Worm (Caenorhabditis elegans) whole organism, dauer: ENCODE measurements around the gene npax-1.
"Not testable (repeated sequence)": the region's sequence is repeated elsewhere in the genome, so short reads cannot be mapped to it uniquely, and the experiment has no call there.

Experiments
- unc-62 ChIP-seq: sonication (generic microtip); optimal IDR thresholded peaks from 2 replicates; lab custom pipeline; 2017; ENCODE audit warnings: missing biosample characterization, missing genetic modification reagents, missing genetic modification characterization

npax-1 gene

ce11 chrII:7331224-7331623, at the start of gene npax-1:
Gene npax-1, minus strand, starts transcription at chrII:7331324.
- no peak for TF ChIP-seq unc-62 (GFP tag; lab: Kevin White, UChicago)

ce11 chrII:7379021-7379420, 47.9 kb upstream of the npax-1 start, which contains the start of gene C07D10.6:
Gene C07D10.6, plus strand, starts transcription at chrII:7379321.
- no peak for TF ChIP-seq unc-62 (GFP tag; lab: Kevin White, UChicago)

ce11 chrII:7374980-7375379, 43.9 kb upstream of the npax-1 start, which contains the start of gene F43E2.1:
Gene F43E2.1, plus strand, starts transcription at chrII:7375280.
- no peak for TF ChIP-seq unc-62 (GFP tag; lab: Kevin White, UChicago)

DNA sequence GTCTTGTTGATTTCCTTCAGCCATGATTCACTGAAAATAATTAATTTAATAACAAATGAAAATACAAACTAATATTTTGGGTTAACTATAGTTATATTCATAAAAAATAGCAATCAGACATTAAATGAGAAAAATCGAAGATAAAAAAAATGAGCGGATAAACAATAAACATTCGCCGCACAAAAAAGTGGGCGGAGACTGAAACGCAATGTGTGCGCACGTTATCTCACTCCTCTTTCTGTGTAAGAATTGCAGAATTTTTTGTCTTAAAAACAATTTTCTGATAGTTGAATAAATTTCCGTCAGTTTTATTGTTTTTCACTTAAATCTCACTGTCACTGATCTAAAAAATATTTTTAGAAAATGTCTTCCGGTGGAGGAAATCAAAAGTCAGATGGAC, 43.0 kb upstream of the npax-1 start, which contains the start of the genes mtch-1 and rpb-4:
Gene mtch-1, minus strand, starts transcription at position 24 of the 400 bp plus-strand sequence.
Gene rpb-4, plus strand, starts transcription at position 353 of the 400 bp plus-strand sequence.
- TF ChIP-seq unc-62 (GFP tag; lab: Kevin White, UChicago) = no peak

DNA sequence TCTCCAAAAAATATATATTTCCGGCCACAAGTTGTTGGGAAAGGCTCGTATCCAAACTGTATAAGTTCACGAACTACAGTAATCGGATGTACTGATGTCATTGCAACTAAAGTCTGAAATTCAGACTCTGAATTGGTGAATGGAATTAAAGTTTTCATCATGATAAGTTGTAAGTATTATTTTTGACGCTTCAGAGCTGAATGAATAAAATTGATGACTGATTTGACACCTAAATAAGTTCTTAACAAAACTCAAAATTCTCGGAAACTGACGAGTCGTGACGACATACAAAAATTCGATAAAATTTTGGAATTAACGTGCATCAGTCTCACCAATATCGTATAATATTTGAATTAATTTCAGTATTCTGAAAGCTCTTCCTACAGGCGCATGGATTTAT, 39.1 kb upstream of the npax-1 start, which contains the start of gene F43E2.11:
Gene F43E2.11, minus strand, starts transcription at position 101 of the 400 bp plus-strand sequence.
- TF ChIP-seq unc-62 (GFP tag; lab: Kevin White, UChicago) = not testable (repeated sequence)

- no peak for TF ChIP-seq unc-62 (GFP tag; lab: Kevin White, UChicago)
Measured at ce11 chrII:7368761-7369160, 37.6 kb upstream of the npax-1 start, which contains the start of gene F43E2.6. Gene F43E2.6, minus strand, starts transcription at chrII:7368861.

DNA sequence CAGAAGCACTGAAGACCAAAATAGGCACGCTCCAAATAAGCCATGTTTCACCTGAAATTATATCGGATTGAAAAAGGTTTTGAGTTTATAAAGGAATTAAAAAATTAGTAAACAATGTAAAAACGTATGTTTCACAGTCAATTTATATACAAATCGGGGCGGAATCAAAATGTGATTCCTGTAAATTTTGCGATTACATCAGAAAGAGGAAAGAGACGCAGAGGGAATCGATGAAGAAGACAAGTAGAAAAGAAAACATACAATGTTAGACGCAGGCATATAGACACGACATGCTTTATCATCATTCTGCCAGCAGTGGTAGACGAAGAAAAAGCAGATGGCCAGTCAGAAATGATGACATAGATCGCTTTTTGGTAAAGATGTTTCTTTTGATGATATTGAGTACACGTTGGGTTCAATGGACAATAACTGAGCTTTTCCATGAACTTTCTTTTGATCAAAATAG, 32.9 kb upstream of the npax-1 start, which contains the start of gene msra-1:
Gene msra-1, minus strand, starts transcription at position 51 of the 466 bp plus-strand sequence.
- no peak for TF ChIP-seq unc-62 (GFP tag; lab: Kevin White, UChicago)

DNA sequence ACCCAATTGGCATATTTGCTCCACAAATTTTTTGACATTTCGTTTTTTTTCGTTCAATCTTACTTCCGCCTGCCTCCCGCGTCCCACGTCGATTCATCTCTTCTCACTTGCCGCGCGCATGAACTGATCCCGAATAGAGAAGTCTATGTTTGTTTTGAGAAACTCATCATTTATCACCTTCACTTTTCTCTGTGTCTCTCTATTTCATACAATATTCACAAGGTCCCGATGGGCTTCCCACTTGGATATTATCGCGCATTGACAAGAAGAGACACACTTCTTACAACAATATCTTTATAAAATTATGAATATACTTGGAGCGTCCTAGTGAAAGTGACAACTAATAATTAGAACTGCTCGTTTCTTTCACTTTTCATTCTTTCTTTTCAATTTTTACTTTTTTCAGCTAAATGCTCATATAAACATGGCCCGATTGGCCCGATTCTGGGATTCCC, 27.4 kb upstream of the npax-1 start, which contains the start of gene insc-1:
Gene insc-1, plus strand, starts transcription at position 405 of the 455 bp plus-strand sequence.
- no peak for TF ChIP-seq unc-62 (GFP tag; lab: Kevin White, UChicago)

- TF ChIP-seq unc-62 (GFP tag; lab: Kevin White, UChicago) = no peak
Measured at ce11 chrII:7357176-7357575, 26.1 kb upstream of the npax-1 start.

DNA sequence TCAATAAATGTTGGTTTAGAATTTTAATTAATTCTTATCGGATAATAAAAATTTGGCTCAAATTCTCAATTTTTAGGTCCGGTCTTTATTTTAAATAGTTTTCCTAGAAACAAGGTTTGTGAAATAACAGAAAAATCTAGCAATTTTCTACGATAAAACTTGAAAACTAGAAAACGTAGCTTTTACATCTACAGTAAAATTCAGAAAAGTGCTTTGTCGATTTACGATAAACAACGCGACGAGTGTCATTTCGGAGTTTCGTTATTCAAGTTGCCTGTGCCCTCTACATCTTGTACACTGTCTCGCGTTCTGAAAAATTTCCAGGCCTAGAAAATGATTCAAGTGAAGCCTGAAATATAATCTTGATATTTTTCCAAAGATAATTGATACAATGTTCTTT, 25.6 kb upstream of the npax-1 start:
- no peak for TF ChIP-seq unc-62 (GFP tag; lab: Kevin White, UChicago)

DNA sequence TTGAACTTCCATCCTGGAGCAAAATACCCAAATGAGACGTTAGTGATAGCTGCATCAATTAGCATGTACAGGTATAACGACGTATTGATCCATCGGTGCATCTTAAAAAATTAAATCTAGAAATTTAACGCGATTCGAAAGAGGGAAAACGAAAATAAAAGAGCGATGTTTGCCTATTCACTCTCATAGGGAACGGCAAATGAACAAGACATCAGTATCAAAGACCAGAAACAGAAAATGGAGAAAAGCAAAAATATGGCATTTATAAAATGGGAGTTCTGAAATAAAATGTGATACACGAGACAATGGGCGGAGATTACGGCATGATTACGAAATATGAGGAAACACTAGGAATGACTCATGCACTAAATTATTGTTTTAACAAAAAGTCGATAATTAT, 25.2 kb upstream of the npax-1 start, which contains the start of gene haf-2:
Gene haf-2, minus strand, starts transcription at position 101 of the 400 bp plus-strand sequence.
- TF ChIP-seq unc-62 (GFP tag; lab: Kevin White, UChicago) = no peak

ce11 chrII:7353027-7353426, 21.9 kb upstream of the npax-1 start:
- TF ChIP-seq unc-62 (GFP tag; lab: Kevin White, UChicago) = no peak

DNA sequence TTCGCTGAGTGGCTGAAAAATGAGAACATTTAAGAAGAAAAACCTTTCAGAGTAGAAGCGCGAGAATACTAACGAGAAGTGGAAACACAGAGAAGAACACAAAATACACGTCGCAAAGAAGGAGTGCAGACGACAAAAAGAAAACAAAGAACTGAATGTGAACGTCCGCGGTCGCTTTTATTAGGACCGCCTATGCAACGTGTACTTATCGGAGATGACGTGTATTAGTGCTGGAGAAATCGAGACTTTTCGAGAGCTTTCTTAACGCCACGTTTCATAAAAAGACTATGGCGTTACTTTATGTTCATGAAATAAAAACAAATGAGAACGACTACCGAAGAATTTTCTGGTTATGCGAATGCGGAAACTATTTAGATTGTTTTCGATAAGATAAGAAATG, 21.4 kb upstream of the npax-1 start, which contains the start of gene hsp-4:
Gene hsp-4, minus strand, starts transcription at position 139 of the 400 bp plus-strand sequence.
- TF ChIP-seq unc-62 (GFP tag; lab: Kevin White, UChicago) = no peak

DNA sequence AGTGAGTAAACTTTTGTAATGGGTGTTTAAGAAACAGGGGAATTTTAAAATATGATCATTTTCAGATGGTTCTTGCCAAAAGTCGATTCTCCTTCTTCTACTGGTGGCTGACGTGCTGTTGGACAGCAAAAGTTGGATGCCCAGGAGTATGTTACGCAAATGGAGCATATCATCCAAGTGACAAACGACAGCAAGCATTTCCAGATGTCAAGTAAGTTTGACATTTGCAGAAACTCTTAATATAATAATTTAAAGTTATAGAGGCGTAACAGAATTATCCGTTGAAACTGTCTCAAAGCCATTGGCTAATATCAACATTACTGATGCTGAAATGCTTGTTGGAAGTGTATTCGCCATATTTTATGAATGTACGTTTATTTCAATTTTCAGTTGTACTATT, 16.9 kb upstream of the npax-1 start:
- TF ChIP-seq unc-62 (GFP tag; lab: Kevin White, UChicago) = no peak

ce11 chrII:7345858-7346257, 14.7 kb upstream of the npax-1 start:
- TF ChIP-seq unc-62 (GFP tag; lab: Kevin White, UChicago) = no peak

- TF ChIP-seq unc-62 (GFP tag; lab: Kevin White, UChicago) = no peak
Measured at ce11 chrII:7343668-7344067, 12.5 kb upstream of the npax-1 start.

DNA sequence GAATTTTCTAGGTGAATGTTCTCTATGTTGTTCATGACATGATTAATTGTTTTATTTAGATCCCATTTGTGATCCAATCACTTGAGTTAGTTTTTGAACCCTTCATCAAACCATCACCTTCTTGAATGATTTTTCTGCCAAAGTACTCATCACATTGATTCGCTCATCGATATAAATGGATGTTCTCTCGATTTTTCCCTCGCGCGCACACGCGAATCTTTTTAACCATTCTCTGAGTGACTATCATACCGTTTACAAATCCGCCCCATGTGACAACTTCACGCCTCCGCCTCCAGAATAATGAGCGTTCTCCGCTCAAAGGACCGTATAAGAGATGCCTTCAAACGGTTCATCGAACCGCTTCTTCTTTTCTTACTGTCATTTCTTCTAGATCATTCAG, 11.8 kb upstream of the npax-1 start:
- no peak for TF ChIP-seq unc-62 (GFP tag; lab: Kevin White, UChicago)
